Worm (Caenorhabditis elegans) whole organism, L1 larva: ENCODE measurements around the gene F36D3.4.

Experiments
- fkh-10 ChIP-seq: sonication (generic microtip); optimal IDR thresholded peaks from 2 replicates; lab custom pipeline; 2017; ENCODE audit warnings: missing biosample characterization, missing genetic modification reagents, missing genetic modification characterization
- lin-13 ChIP-seq: fragments of 150-350 bp; optimal IDR thresholded peaks from 2 replicates; lab custom pipeline; 2014; ENCODE audit warnings: missing biosample characterization, missing genetic modification reagents, missing genetic modification characterization
- ztf-4 ChIP-seq: fragments of 150-350 bp; optimal IDR thresholded peaks from 2 replicates; lab custom pipeline; 2014; ENCODE audit warnings: missing biosample characterization, missing genetic modification characterization

DNA sequence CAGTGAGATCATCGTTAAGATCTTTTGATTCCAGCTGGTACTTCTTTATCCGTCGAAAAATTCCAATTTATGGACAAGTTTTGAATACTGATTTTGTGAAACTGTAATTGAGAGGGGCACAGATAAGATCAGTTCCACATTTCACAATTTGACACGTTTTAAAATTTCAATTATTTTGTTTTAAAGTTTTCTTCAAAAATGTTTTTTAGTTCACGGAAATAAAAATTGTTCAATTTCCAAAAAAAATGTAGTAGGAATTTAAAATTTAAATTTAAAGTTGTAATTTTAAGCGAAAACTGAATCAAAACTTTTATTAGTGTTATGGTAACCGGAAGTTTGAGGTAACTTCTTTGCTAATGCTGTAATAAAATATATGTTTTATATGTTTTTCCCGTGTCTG is at the start of gene F36D3.4:
- TF ChIP-seq lin-13 (no peak), ztf-4 (no peak), fkh-10 (GFP tag; lab: Kevin White, UChicago) (no peak)
